Worm (Caenorhabditis elegans) whole organism, L2 larva: ENCODE results near the gene tig-3.

Source experiments
- C34F6.9 ChIP-seq: fragments of 150-350 bp; optimal IDR thresholded peaks from 2 replicates; lab custom pipeline; 2014; ENCODE audit warnings: missing biosample characterization, missing genetic modification characterization
- F13H6.1 ChIP-seq: sonication (generic microtip); optimal IDR thresholded peaks from 2 replicates; lab custom pipeline; 2016; ENCODE audit warnings: missing genetic modification characterization, missing compliant biosample characterization
- R02D3.7 ChIP-seq: fragments of 150-350 bp; optimal IDR thresholded peaks from 2 replicates; lab custom pipeline; 2014; ENCODE audit warnings: missing biosample characterization, missing genetic modification characterization
- Y55F3AM.14 ChIP-seq: fragments of 200-800 bp; sonication (Bioruptor generic); optimal IDR thresholded peaks from 2 replicates; lab custom pipeline; 2018; ENCODE audit warnings: mild to moderate bottlenecking, missing genetic modification characterization, missing compliant biosample characterization
- ama-1 ChIP-seq: fragments of 150-350 bp; optimal IDR thresholded peaks from 2 replicates; lab custom pipeline; 2018; ENCODE audit warnings: inconsistent platforms
- blmp-1 ChIP-seq: sonication (generic microtip); optimal IDR thresholded peaks from 2 replicates; lab custom pipeline; 2017; ENCODE audit warnings: missing genetic modification characterization, mild to moderate bottlenecking, missing compliant biosample characterization, antibody characterized with exemption, moderate library complexity; ENCODE audit not compliant: insufficient read depth
- ceh-16 ChIP-seq: fragments of 150-350 bp; optimal IDR thresholded peaks from 2 replicates; lab custom pipeline; 2014; ENCODE audit warnings: missing biosample characterization, missing genetic modification characterization
- ceh-82 ChIP-seq: fragments of 150-350 bp; optimal IDR thresholded peaks from 2 replicates; lab custom pipeline; 2014; ENCODE audit warnings: missing biosample characterization, missing genetic modification characterization
- crh-2 ChIP-seq: sonication (generic microtip); optimal IDR thresholded peaks from 2 replicates; lab custom pipeline; 2017; ENCODE audit warnings: missing biosample characterization, missing genetic modification characterization
- dmd-4 ChIP-seq: sonication (generic microtip); optimal IDR thresholded peaks from 2 replicates; lab custom pipeline; 2017; ENCODE audit warnings: missing biosample characterization, missing genetic modification characterization
- egl-27 ChIP-seq: sonication (generic microtip); optimal IDR thresholded peaks from 3 replicates; lab custom pipeline; 2017; ENCODE audit warnings: missing biosample characterization, missing genetic modification reagents, missing genetic modification characterization
- elt-1 ChIP-seq: fragments of 150-350 bp; optimal IDR thresholded peaks from 2 replicates; lab custom pipeline; 2014; ENCODE audit warnings: missing biosample characterization, missing genetic modification characterization
- fos-1 ChIP-seq: fragments of 150-350 bp; optimal IDR thresholded peaks from 2 replicates; lab custom pipeline; 2014; ENCODE audit warnings: missing biosample characterization, missing genetic modification characterization
- gmeb-1 ChIP-seq: fragments of 150-350 bp; optimal IDR thresholded peaks from 2 replicates; lab custom pipeline; 2014; ENCODE audit warnings: missing biosample characterization, missing genetic modification characterization
- lin-11 ChIP-seq: fragments of 150-350 bp; sonication (generic microtip); optimal IDR thresholded peaks from 2 replicates; lab custom pipeline; 2014; ENCODE audit warnings: missing biosample characterization, missing genetic modification characterization, inconsistent platforms, mixed read lengths
- lin-13 ChIP-seq: fragments of 150-350 bp; optimal IDR thresholded peaks from 2 replicates; lab custom pipeline; 2014; ENCODE audit warnings: missing biosample characterization, missing genetic modification reagents, missing genetic modification characterization
- lsy-2 ChIP-seq, 2 experiments: fragments of 150-350 bp in 1 of 2; sonication (generic microtip) in 1 of 2; optimal IDR thresholded peaks; 2 replicates each; lab custom pipeline; 2014 to 2017; ENCODE audit warnings: missing biosample characterization in 2 of 2, missing genetic modification characterization in 2 of 2
- mbf-1 ChIP-seq: sonication (generic microtip); optimal IDR thresholded peaks from 2 replicates; lab custom pipeline; 2017; ENCODE audit warnings: missing biosample characterization, missing genetic modification characterization
- mdl-1 ChIP-seq, 2 experiments: fragments of 150-350 bp in 1 of 2; sonication (generic microtip) in 1 of 2; optimal IDR thresholded peaks; 2 replicates each; lab custom pipeline; 2017; ENCODE audit warnings: missing biosample characterization in 2 of 2, missing genetic modification characterization in 2 of 2
- nhr-10 ChIP-seq: sonication (generic microtip); optimal IDR thresholded peaks from 2 replicates; lab custom pipeline; 2017; ENCODE audit warnings: missing biosample characterization, missing genetic modification characterization
- nhr-11 ChIP-seq: fragments of 150-350 bp; optimal IDR thresholded peaks from 2 replicates; lab custom pipeline; 2014; ENCODE audit warnings: missing biosample characterization, missing genetic modification characterization
- nhr-12 ChIP-seq: fragments of 150-350 bp; optimal IDR thresholded peaks from 2 replicates; lab custom pipeline; 2014; ENCODE audit warnings: missing biosample characterization, missing genetic modification characterization
- nhr-129 ChIP-seq: fragments of 150-350 bp; optimal IDR thresholded peaks from 2 replicates; lab custom pipeline; 2014; ENCODE audit warnings: missing biosample characterization, missing genetic modification characterization
- nhr-21 ChIP-seq: fragments of 150-350 bp; optimal IDR thresholded peaks from 2 replicates; lab custom pipeline; 2014; ENCODE audit warnings: missing biosample characterization, missing genetic modification characterization
- nhr-23 ChIP-seq: fragments of 150-350 bp; optimal IDR thresholded peaks from 2 replicates; lab custom pipeline; 2014; ENCODE audit warnings: missing biosample characterization, missing genetic modification reagents, missing genetic modification characterization
- nhr-25 ChIP-seq: fragments of 150-350 bp; sonication (generic microtip); optimal IDR thresholded peaks from 3 replicates; lab custom pipeline; 2014; ENCODE audit warnings: missing biosample characterization, missing genetic modification characterization
- nhr-6 ChIP-seq: fragments of 150-350 bp; optimal IDR thresholded peaks from 2 replicates; lab custom pipeline; 2014; ENCODE audit warnings: missing biosample characterization, missing genetic modification characterization
- nhr-77 ChIP-seq: fragments of 150-350 bp; optimal IDR thresholded peaks from 2 replicates; lab custom pipeline; 2014; ENCODE audit warnings: missing biosample characterization, missing genetic modification characterization
- peb-1 ChIP-seq: fragments of 150-350 bp; optimal IDR thresholded peaks from 2 replicates; lab custom pipeline; 2014; ENCODE audit warnings: missing biosample characterization, missing genetic modification characterization
- sem-4 ChIP-seq: fragments of 150-350 bp; optimal IDR thresholded peaks from 2 replicates; lab custom pipeline; 2014; ENCODE audit warnings: missing biosample characterization, missing genetic modification reagents, missing genetic modification characterization
- skn-1 ChIP-seq: sonication (generic microtip); optimal IDR thresholded peaks from 2 replicates; lab custom pipeline; 2017; ENCODE audit warnings: missing biosample characterization, missing genetic modification characterization
- sma-3 ChIP-seq: sonication (generic microtip); optimal IDR thresholded peaks from 2 replicates; lab custom pipeline; 2016; ENCODE audit warnings: missing genetic modification reagents, missing genetic modification characterization, missing compliant biosample characterization
- sma-9 ChIP-seq, 2 experiments: fragments of 150-350 bp in 1 of 2; sonication (generic microtip) in 1 of 2; optimal IDR thresholded peaks; 2 replicates each; lab custom pipeline; 2014 to 2016; ENCODE audit warnings: missing genetic modification characterization in 2 of 2, mild to moderate bottlenecking in 1 of 2, missing biosample characterization in 1 of 2, missing compliant biosample characterization in 1 of 2, missing genetic modification reagents in 1 of 2, moderate library complexity in 1 of 2
- snpc-4 ChIP-seq: fragments of 150-350 bp; optimal IDR thresholded peaks from 2 replicates; lab custom pipeline; 2014; ENCODE audit warnings: missing biosample characterization, missing genetic modification characterization
- unc-39 ChIP-seq: fragments of 150-350 bp; optimal IDR thresholded peaks from 2 replicates; lab custom pipeline; 2014; ENCODE audit warnings: missing biosample characterization, missing genetic modification characterization
- unc-55 ChIP-seq: fragments of 150-350 bp; sonication (generic microtip); optimal IDR thresholded peaks from 3 replicates; lab custom pipeline; 2014; ENCODE audit warnings: missing biosample characterization, missing genetic modification reagents, missing genetic modification characterization
- zag-1 ChIP-seq: fragments of 150-350 bp; optimal IDR thresholded peaks from 2 replicates; lab custom pipeline; 2014; ENCODE audit warnings: missing biosample characterization, missing genetic modification characterization
- ztf-4 ChIP-seq: fragments of 150-350 bp; optimal IDR thresholded peaks from 2 replicates; lab custom pipeline; 2014; ENCODE audit warnings: missing biosample characterization, missing genetic modification characterization

Gene tig-3

ce11 chrII:15264593-15264992 is 13.0 kb upstream of the tig-3 start:
- TF ChIP-seq lsy-2 (tag; optimal IDR thresholded peaks at IDR 0.05; lab: Kevin White, UChicago) (no peak), F13H6.1 (tag; lab: Kevin White, UChicago) (peak; percentile 40)
- TF ChIP-seq, all 48 proteins: peak for 1

ce11 chrII:15263054-15263755 is 11.6 kb upstream of the tig-3 start:
- peak; percentile 59 for TF ChIP-seq nhr-77 (tag; lab: Kevin White, UChicago)
- no peak for TF ChIP-seq nhr-23 (tag; lab: Kevin White, UChicago)
- peak; percentile 82 for TF ChIP-seq blmp-1 (tag; lab: Kevin White, UChicago)
- peak; percentile 91 for TF ChIP-seq sma-3 (GFP tag; lab: Kevin White, UChicago)
- peak; percentile 37 for TF ChIP-seq gmeb-1 (tag; lab: Kevin White, UChicago)
- TF ChIP-seq F13H6.1 (tag; lab: Kevin White, UChicago), result peak; percentile 82
- TF ChIP-seq C34F6.9 (tag; lab: Kevin White, UChicago), result peak; percentile 50
- TF ChIP-seq ceh-82, result no peak
- no peak for TF ChIP-seq mbf-1
- peak; percentile 57 for TF ChIP-seq crh-2 (tag; lab: Kevin White, UChicago)
- TF ChIP-seq nhr-11 (tag; lab: Kevin White, UChicago), result no peak
- peak; percentile 85 for TF ChIP-seq nhr-25 (tag; lab: Kevin White, UChicago)
- peak; percentile 62 for TF ChIP-seq lin-13
- TF ChIP-seq mdl-1 (tag; optimal IDR thresholded peaks at IDR 0.05; lab: Kevin White, UChicago), result peak; percentile 34 to 62
- TF ChIP-seq dmd-4 (tag; lab: Kevin White, UChicago), result no peak
- no peak for TF ChIP-seq zag-1
- peak; percentile 19 for TF ChIP-seq peb-1
- TF ChIP-seq nhr-129 (tag; lab: Kevin White, UChicago), result peak; percentile 70
- peak; percentile 89 for TF ChIP-seq fos-1 (tag; lab: Kevin White, UChicago)
- peak; percentile 80 for TF ChIP-seq nhr-21
- TF ChIP-seq egl-27 (tag; lab: Kevin White, UChicago), result peak; percentile 68
- TF ChIP-seq nhr-10, result no peak
- peak; percentile 38 for TF ChIP-seq ceh-16 (tag; lab: Kevin White, UChicago)
- no peak for TF ChIP-seq elt-1 (tag; lab: Kevin White, UChicago)
- peak; percentile 45 for TF ChIP-seq sma-9 (GFP tag; optimal IDR thresholded peaks at IDR 0.05; lab: Kevin White, UChicago)
- no peak for TF ChIP-seq sma-9 (tag; optimal IDR thresholded peaks at IDR 0.05; lab: Kevin White, UChicago)
- TF ChIP-seq lsy-2 (tag; optimal IDR thresholded peaks at IDR 0.05; lab: Kevin White, UChicago), result peak in 1 of 2 experiments; percentile 53
- no peak for TF ChIP-seq ama-1 (lab: Kevin White, UChicago)
- TF ChIP-seq Y55F3AM.14 (GFP tag; lab: Kevin White, UChicago), result peak; percentile 51
- TF ChIP-seq skn-1 (tag; lab: Kevin White, UChicago), result no peak
- TF ChIP-seq sem-4, result peak; percentile 56
- TF ChIP-seq, all 48 proteins: peak for 20

ce11 chrII:15261082-15261481 is 9.5 kb upstream of the tig-3 start:
- TF ChIP-seq nhr-77 (tag; lab: Kevin White, UChicago) (no peak), nhr-12 (tag; lab: Kevin White, UChicago) (no peak), dmd-4 (tag; lab: Kevin White, UChicago) (no peak), nhr-6 (tag; lab: Kevin White, UChicago) (no peak), zag-1 (no peak), mbf-1 (no peak), sma-9 (GFP tag; optimal IDR thresholded peaks at IDR 0.05; lab: Kevin White, UChicago) (no peak), sma-9 (tag; optimal IDR thresholded peaks at IDR 0.05; lab: Kevin White, UChicago) (no peak), nhr-11 (tag; lab: Kevin White, UChicago) (no peak), unc-39 (no peak), ztf-4 (tag; lab: Kevin White, UChicago) (no peak), unc-55 (GFP tag; lab: Kevin White, UChicago) (no peak), lin-11 (tag; lab: Kevin White, UChicago) (no peak), snpc-4 (tag; lab: Kevin White, UChicago) (no peak), elt-1 (tag; lab: Kevin White, UChicago) (no peak), crh-2 (tag; lab: Kevin White, UChicago) (no peak), sma-3 (GFP tag; lab: Kevin White, UChicago) (no peak), peb-1 (no peak), R02D3.7 (tag; lab: Kevin White, UChicago) (no peak), ceh-82 (no peak), nhr-25 (tag; lab: Kevin White, UChicago) (no peak)
